Worm (Caenorhabditis elegans) whole organism, young adult: ENCODE results near the gene C45G7.13.

ENCODE experiments used
- B0019.2 ChIP-seq: fragments of 200-800 bp; sonication (Bioruptor generic); conservative IDR thresholded peaks from 2 replicates; pipeline ENCODE4 v1.3.6; 2022; ENCODE audit warnings: missing genetic modification reagents, missing genetic modification characterization, missing compliant biosample characterization
- B0035.1 ChIP-seq: sonication (generic microtip); optimal IDR thresholded peaks from 2 replicates; lab custom pipeline; 2016; ENCODE audit warnings: missing genetic modification characterization, mild to moderate bottlenecking, missing compliant biosample characterization, missing genotype, missing genetic modification reagents
- B0336.3 ChIP-seq: fragments of 200-800 bp; sonication (Bioruptor generic); IDR thresholded peaks from 2 replicates; pipeline ENCODE4 v1.3.6; 2022; ENCODE audit warnings: missing genetic modification characterization, missing compliant biosample characterization
- C06A6.2 ChIP-seq: fragments of 200-800 bp; sonication (Bioruptor generic); conservative IDR thresholded peaks from 2 replicates; pipeline ENCODE4 v1.3.6; 2022; ENCODE audit warnings: missing genetic modification characterization, missing compliant biosample characterization
- C17E4.6 ChIP-seq: fragments of 200-800 bp; sonication (Bioruptor generic); IDR thresholded peaks from 2 replicates; pipeline ENCODE4 v1.3.6; 2022; ENCODE audit warnings: missing genetic modification reagents, missing genetic modification characterization, missing compliant biosample characterization
- F37B4.10 ChIP-seq: fragments of 200-800 bp; sonication (Bioruptor generic); IDR thresholded peaks from 2 replicates; pipeline ENCODE4 v1.3.6; 2022; ENCODE audit warnings: missing genetic modification characterization, missing compliant biosample characterization
- F39B2.1 ChIP-seq: fragments of 200-800 bp; sonication (Bioruptor generic); IDR thresholded peaks from 2 replicates; pipeline ENCODE4 v1.3.6; 2022; ENCODE audit warnings: missing genetic modification reagents, missing genetic modification characterization, missing compliant biosample characterization
- F49E8.2 ChIP-seq: sonication (generic microtip); optimal IDR thresholded peaks from 3 replicates; lab custom pipeline; 2017; ENCODE audit warnings: missing genetic modification characterization, mild to moderate bottlenecking, missing compliant biosample characterization, antibody characterized with exemption, moderate library complexity; ENCODE audit not compliant: insufficient read depth
- F55B11.4 ChIP-seq: sonication (generic microtip); optimal IDR thresholded peaks from 2 replicates; lab custom pipeline; 2016; ENCODE audit warnings: missing compliant biosample characterization, missing genetic modification characterization, borderline replicate concordance; ENCODE audit not compliant: insufficient read depth
- K11D2.4 ChIP-seq: fragments of 200-800 bp; sonication (Bioruptor generic); IDR thresholded peaks from 2 replicates; pipeline ENCODE4 v1.3.6; 2022; ENCODE audit warnings: missing genetic modification reagents, missing genetic modification characterization, missing compliant biosample characterization
- K12H6.12 ChIP-seq: fragments of 200-800 bp; sonication (Bioruptor generic); optimal IDR thresholded peaks from 2 replicates; lab custom pipeline; 2018; ENCODE audit warnings: mild to moderate bottlenecking, missing genetic modification characterization, missing compliant biosample characterization
- T07F8.4 ChIP-seq: sonication (generic microtip); optimal IDR thresholded peaks from 2 replicates; lab custom pipeline; 2016; ENCODE audit warnings: mild to moderate bottlenecking, missing genetic modification characterization, moderate library complexity, missing compliant biosample characterization
- Y67H2A.10 ChIP-seq: fragments of 200-800 bp; sonication (Bioruptor generic); conservative IDR thresholded peaks from 2 replicates; pipeline ENCODE4 v1.3.6; 2022; ENCODE audit warnings: missing genetic modification reagents, missing genetic modification characterization, missing compliant biosample characterization
- Y79H2A.3 ChIP-seq: fragments of 200-800 bp; sonication (Bioruptor generic); conservative IDR thresholded peaks from 2 replicates; pipeline ENCODE4 v1.3.6; 2022; ENCODE audit warnings: missing genetic modification reagents, missing genetic modification characterization, missing compliant biosample characterization
- attf-6 ChIP-seq: fragments of 200-800 bp; sonication (Bioruptor generic); IDR thresholded peaks from 2 replicates; pipeline ENCODE4 v1.3.6; 2022; ENCODE audit warnings: missing genetic modification reagents, missing genetic modification characterization, missing compliant biosample characterization
- bed-1 ChIP-seq: fragments of 200-800 bp; sonication (Bioruptor generic); IDR thresholded peaks from 2 replicates; pipeline ENCODE4 v1.3.6; 2022; ENCODE audit warnings: missing genetic modification reagents, missing genetic modification characterization, missing compliant biosample characterization
- ceh-100 ChIP-seq: fragments of 200-800 bp; sonication (Bioruptor generic); IDR thresholded peaks from 2 replicates; pipeline ENCODE4 v1.3.6; 2022; ENCODE audit warnings: missing genetic modification reagents, missing genetic modification characterization, missing compliant biosample characterization
- ceh-27 ChIP-seq: fragments of 200-800 bp; sonication (Bioruptor generic); optimal IDR thresholded peaks from 2 replicates; lab custom pipeline; 2018; ENCODE audit warnings: mild to moderate bottlenecking, missing genetic modification characterization, moderate library complexity, missing compliant biosample characterization
- ceh-40 ChIP-seq: fragments of 200-800 bp; sonication (Bioruptor generic); IDR thresholded peaks from 2 replicates; pipeline ENCODE4 v1.3.6; 2022; ENCODE audit warnings: missing genetic modification characterization, missing compliant biosample characterization
- ceh-91 ChIP-seq: fragments of 200-800 bp; sonication (Bioruptor generic); IDR thresholded peaks from 2 replicates; pipeline ENCODE4 v1.3.6; 2022; ENCODE audit warnings: missing genetic modification reagents, missing genetic modification characterization, missing compliant biosample characterization
- chd-7 ChIP-seq: sonication (generic microtip); optimal IDR thresholded peaks from 2 replicates; lab custom pipeline; 2016; ENCODE audit warnings: mild to moderate bottlenecking, missing genetic modification characterization, moderate library complexity, missing compliant biosample characterization
- die-1 ChIP-seq: sonication (generic microtip); optimal IDR thresholded peaks from 2 replicates; lab custom pipeline; 2016; ENCODE audit warnings: missing genotype, mild to moderate bottlenecking, missing genetic modification characterization, missing compliant biosample characterization
- dox-1 ChIP-seq: fragments of 200-800 bp; sonication (Bioruptor generic); IDR thresholded peaks from 2 replicates; pipeline ENCODE4 v1.3.6; 2022; ENCODE audit warnings: missing genetic modification reagents, missing genetic modification characterization, missing compliant biosample characterization
- dpff-1 ChIP-seq: sonication (generic microtip); optimal IDR thresholded peaks from 2 replicates; lab custom pipeline; 2017; ENCODE audit warnings: mild to moderate bottlenecking, missing genetic modification characterization, missing compliant biosample characterization
- dpl-1 ChIP-seq: fragments of 150-350 bp; optimal IDR thresholded peaks from 2 replicates; lab custom pipeline; 2014; ENCODE audit warnings: missing biosample characterization, missing genetic modification reagents, missing genetic modification characterization
- ets-4 ChIP-seq: fragments of 200-800 bp; sonication (Bioruptor generic); optimal IDR thresholded peaks from 2 replicates; lab custom pipeline; 2018; ENCODE audit warnings: mild to moderate bottlenecking, missing genetic modification characterization, missing compliant biosample characterization
- hlh-12 ChIP-seq: sonication (generic microtip); optimal IDR thresholded peaks from 2 replicates; lab custom pipeline; 2016; ENCODE audit warnings: missing genetic modification characterization, missing compliant biosample characterization
- hmg-1.2 ChIP-seq: fragments of 200-800 bp; sonication (Bioruptor generic); IDR thresholded peaks from 2 replicates; pipeline ENCODE4 v1.3.6; 2022; ENCODE audit warnings: missing genetic modification reagents, missing genetic modification characterization, missing compliant biosample characterization
- hrde-1 ChIP-seq: sonication (generic microtip); optimal IDR thresholded peaks from 2 replicates; lab custom pipeline; 2016; ENCODE audit warnings: missing genetic modification characterization, mild to moderate bottlenecking, missing compliant biosample characterization, moderate library complexity, missing genotype, missing genetic modification reagents, borderline replicate concordance
- hsf-1 ChIP-seq: fragments of 200-800 bp; sonication (Bioruptor generic); IDR thresholded peaks from 2 replicates; pipeline ENCODE4 v1.3.6; 2022; ENCODE audit warnings: missing genetic modification reagents, missing genetic modification characterization, missing compliant biosample characterization
- let-607 ChIP-seq, 2 experiments: fragments of 200-800 bp in 1 of 2; sonication (Bioruptor generic) in 1 of 2; sonication (generic microtip) in 1 of 2; optimal IDR thresholded peaks; 2 replicates each; lab custom pipeline; 2016 to 2018; ENCODE audit warnings: mild to moderate bottlenecking in 2 of 2, missing compliant biosample characterization in 2 of 2, missing genetic modification characterization in 2 of 2, moderate library complexity in 2 of 2, missing genotype in 1 of 2
- lin-35 ChIP-seq, 3 experiments: fragments of 150-350 bp in 2 of 3; sonication (generic microtip) in 1 of 3; optimal IDR thresholded peaks; 2 replicates each; lab custom pipeline; 2014 to 2018; ENCODE audit warnings: missing biosample characterization in 3 of 3, missing genetic modification characterization in 3 of 3, missing genetic modification reagents in 3 of 3
- lin-40 ChIP-seq: sonication (generic microtip); optimal IDR thresholded peaks from 2 replicates; lab custom pipeline; 2016; ENCODE audit warnings: missing genetic modification characterization, mild to moderate bottlenecking, missing compliant biosample characterization, missing genotype, missing genetic modification reagents
- lsl-1 ChIP-seq: fragments of 200-800 bp; sonication (Bioruptor generic); optimal IDR thresholded peaks from 2 replicates; lab custom pipeline; 2018; ENCODE audit warnings: mild to moderate bottlenecking, missing genetic modification characterization, moderate library complexity, missing compliant biosample characterization
- madf-10 ChIP-seq: sonication (generic microtip); optimal IDR thresholded peaks from 2 replicates; lab custom pipeline; 2016; ENCODE audit warnings: mild to moderate bottlenecking, missing genetic modification characterization, missing compliant biosample characterization
- mxl-1 ChIP-seq: sonication (generic microtip); optimal IDR thresholded peaks from 2 replicates; lab custom pipeline; 2016; ENCODE audit warnings: missing genetic modification characterization, missing compliant biosample characterization
- nfya-1 ChIP-seq: sonication (generic microtip); optimal IDR thresholded peaks from 2 replicates; lab custom pipeline; 2017; ENCODE audit warnings: antibody characterized with exemption, missing compliant biosample characterization, missing genetic modification characterization, borderline replicate concordance; ENCODE audit not compliant: insufficient read depth
- nfya-2 ChIP-seq: fragments of 200-800 bp; sonication (Bioruptor generic); IDR thresholded peaks from 2 replicates; pipeline ENCODE4 v1.3.6; 2022; ENCODE audit warnings: missing genetic modification reagents, missing genetic modification characterization, missing compliant biosample characterization
- nfyb-1 ChIP-seq: fragments of 200-800 bp; sonication (Bioruptor generic); IDR thresholded peaks from 2 replicates; pipeline ENCODE4 v1.3.6; 2022; ENCODE audit warnings: missing genetic modification reagents, missing genetic modification characterization, missing compliant biosample characterization
- nhr-120 ChIP-seq: fragments of 200-800 bp; sonication (Bioruptor generic); IDR thresholded peaks from 2 replicates; pipeline ENCODE4 v1.3.6; 2022; ENCODE audit warnings: missing genetic modification characterization, missing compliant biosample characterization
- nhr-179 ChIP-seq: sonication (generic microtip); optimal IDR thresholded peaks from 2 replicates; lab custom pipeline; 2016; ENCODE audit warnings: mild to moderate bottlenecking, missing genetic modification characterization, missing compliant biosample characterization
- nhr-27 ChIP-seq: fragments of 200-800 bp; sonication (Bioruptor generic); optimal IDR thresholded peaks from 2 replicates; lab custom pipeline; 2018; ENCODE audit warnings: mild to moderate bottlenecking, missing genetic modification characterization, moderate library complexity, missing compliant biosample characterization
- rcor-1 ChIP-seq: fragments of 200-800 bp; sonication (Bioruptor generic); IDR thresholded peaks from 2 replicates; pipeline ENCODE4 v1.3.6; 2022; ENCODE audit warnings: missing genetic modification reagents, missing genetic modification characterization, missing compliant biosample characterization
- sdz-38 ChIP-seq: sonication (generic microtip); optimal IDR thresholded peaks from 2 replicates; lab custom pipeline; 2016; ENCODE audit warnings: missing genotype, missing genetic modification characterization, missing compliant biosample characterization
- snpc-1.3 ChIP-seq: sonication (generic microtip); optimal IDR thresholded peaks from 2 replicates; lab custom pipeline; 2017; ENCODE audit warnings: missing genetic modification characterization, mild to moderate bottlenecking, missing compliant biosample characterization, antibody characterized with exemption, moderate library complexity, missing genotype, missing genetic modification reagents; ENCODE audit not compliant: insufficient read depth
- zim-3 ChIP-seq: sonication (generic microtip); optimal IDR thresholded peaks from 2 replicates; lab custom pipeline; 2017; ENCODE audit warnings: mild to moderate bottlenecking, missing genetic modification characterization, moderate library complexity, missing compliant biosample characterization
- ztf-25 ChIP-seq: fragments of 200-800 bp; sonication (Bioruptor generic); IDR thresholded peaks from 2 replicates; pipeline ENCODE4 v1.3.6; 2022; ENCODE audit warnings: missing genetic modification reagents, missing genetic modification characterization, missing compliant biosample characterization

C45G7.13 gene

ce11 chrIV:2408437-2408836 lies 42.7 kb downstream of the C45G7.13 start (continued):
- TF ChIP-seq B0019.2 (GFP tag; lab: Robert Waterston, UW) (peak; percentile 53), nfya-2 (GFP tag; lab: Robert Waterston, UW) (no peak), F37B4.10 (GFP tag; lab: Robert Waterston, UW) (no peak), T07F8.4 (tag; lab: Kevin White, UChicago) (peak; percentile 81), nfya-1 (tag; lab: Kevin White, UChicago) (no peak), B0336.3 (peak; percentile 75), C17E4.6 (GFP tag; lab: Robert Waterston, UW) (0 out of 2 replicates have a peak, but pooled peaks have one; percentile 30), hrde-1 (tag; lab: Kevin White, UChicago) (peak; percentile 74), hsf-1 (GFP tag; lab: Robert Waterston, UW) (peak; percentile 45; the same call in 1 of the 2 replicates), K12H6.12 (peak; percentile 45), ceh-91 (GFP tag; lab: Robert Waterston, UW) (no peak), F49E8.2 (peak; percentile 79), nhr-27 (tag; lab: Kevin White, UChicago) (no peak), nhr-120 (GFP tag; lab: Robert Waterston, UW) (no peak), sdz-38 (no peak), madf-10 (tag; lab: Kevin White, UChicago) (peak; percentile 84), ets-4 (GFP tag; lab: Kevin White, UChicago) (peak; percentile 3), nhr-179 (no peak), die-1 (tag; lab: Kevin White, UChicago) (peak; percentile 83), chd-7 (tag; lab: Kevin White, UChicago) (peak; percentile 87), mxl-1 (tag; lab: Kevin White, UChicago) (peak; percentile 84), hlh-12 (peak; percentile 67), C06A6.2 (GFP tag; lab: Robert Waterston, UW) (peak; percentile 61; the same call in 1 of the 2 replicates), ceh-27 (GFP tag; lab: Kevin White, UChicago) (peak; percentile 84), snpc-1.3 (peak; percentile 83), ztf-25 (GFP tag; lab: Robert Waterston, UW) (0 out of 2 replicates have a peak, but pooled peaks have one; percentile 83), F55B11.4 (tag; lab: Kevin White, UChicago) (no peak), lin-35 (GFP tag; optimal IDR thresholded peaks at IDR 0.05; lab: Kevin White, UChicago) (peak in 1 of 3 experiments; percentile 84), ceh-100 (GFP tag; lab: Robert Waterston, UW) (peak; percentile 54), let-607 (tag; optimal IDR thresholded peaks at IDR 0.05; lab: Kevin White, UChicago) (peak; percentile 48 to 51), dpl-1 (peak; percentile 9), lin-40 (tag; lab: Kevin White, UChicago) (peak; percentile 87), nfyb-1 (GFP tag; lab: Robert Waterston, UW) (peak; percentile 85), Y79H2A.3 (GFP tag; lab: Robert Waterston, UW) (0 out of 2 replicates have a peak, but pooled peaks have one; percentile 40), bed-1 (GFP tag; lab: Robert Waterston, UW) (no peak), dox-1 (GFP tag; lab: Robert Waterston, UW) (peak; percentile 92), hmg-1.2 (peak; percentile 71), rcor-1 (GFP tag; lab: Robert Waterston, UW) (peak; percentile 75), lsl-1 (GFP tag; lab: Kevin White, UChicago) (peak; percentile 63), B0035.1 (peak; percentile 58), Y67H2A.10 (peak; percentile 69; the same call in 1 of the 2 replicates), dpff-1 (tag; lab: Kevin White, UChicago) (no peak), ceh-40 (GFP tag; lab: Robert Waterston, UW) (peak; percentile 66; the same call in 1 of the 2 replicates), K11D2.4 (GFP tag; lab: Robert Waterston, UW) (peak; percentile 64; the same call in 1 of the 2 replicates), zim-3 (peak; percentile 78), F39B2.1 (no peak), attf-6 (GFP tag; lab: Robert Waterston, UW) (0 out of 2 replicates have a peak, but pooled peaks have one; percentile 14)
